Worm (Caenorhabditis elegans): ENCODE results near the gene lars-1.

DNA sequence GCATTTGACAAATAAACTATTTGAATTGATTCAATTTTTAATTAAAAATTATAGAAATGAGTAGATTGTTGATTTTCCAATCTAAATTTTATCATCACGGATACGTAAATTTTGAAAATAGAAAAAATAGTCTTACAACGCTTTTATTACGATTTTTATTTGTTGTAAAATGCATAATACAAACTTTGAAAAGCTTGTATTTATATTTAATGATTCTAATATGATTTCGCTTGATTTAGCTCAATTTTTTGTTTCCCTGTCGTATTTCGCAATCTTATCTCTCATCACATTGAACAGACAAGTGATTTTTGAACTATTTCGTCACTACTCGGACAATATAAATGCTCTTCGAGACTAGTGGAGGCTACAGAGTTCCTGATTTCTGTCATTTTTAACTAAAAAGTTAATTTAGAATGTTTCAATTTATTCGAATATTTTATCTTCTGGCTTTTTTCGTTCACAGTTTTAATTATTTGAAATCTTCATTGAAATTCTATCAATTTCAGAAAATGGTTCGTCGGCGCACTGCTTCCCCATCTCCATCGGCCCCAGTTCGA, 35.0 kb downstream of the lars-1 start, which contains the start of the genes wht-3 and har-1:
- no peak for TF ChIP-seq elt-1 (tag; optimal IDR thresholded peaks at IDR 0.05)
- TF ChIP-seq skn-1 (tag; optimal IDR thresholded peaks at IDR 0.05) = no peak
- TF ChIP-seq nhr-67 (tag; optimal IDR thresholded peaks at IDR 0.05) = no peak
- TF ChIP-seq nhr-77 (tag; optimal IDR thresholded peaks at IDR 0.05) = no peak
- TF ChIP-seq elt-2 (tag; optimal IDR thresholded peaks at IDR 0.05) = peak; percentile 27
- TF ChIP-seq aly-2 (tag; optimal IDR thresholded peaks at IDR 0.05) = no peak
- TF ChIP-seq sea-2 (GFP tag; optimal IDR thresholded peaks at IDR 0.05) = no peak
- no peak for TF ChIP-seq R02D3.7 (tag; optimal IDR thresholded peaks at IDR 0.05)
- TF ChIP-seq ceh-82 (tag; optimal IDR thresholded peaks at IDR 0.05) = no peak
- TF ChIP-seq jun-1 (tag; optimal IDR thresholded peaks at IDR 0.05) = no peak
- no peak for TF ChIP-seq ceh-9 (tag; optimal IDR thresholded peaks at IDR 0.05)

All from whole organism, L3 larva.